Worm (Caenorhabditis elegans) whole organism, L4 larva: ENCODE data around the gene sdz-8.
A peak's percentile ranks its signal among the peaks of the same experiment; 100 is the strongest.

Experiments
- D1046.2 ChIP-seq: fragments of 200-800 bp; sonication (Bioruptor generic); IDR thresholded peaks from 2 replicates; pipeline ENCODE4 v1.3.6; 2022; ENCODE audit warnings: missing genetic modification characterization, missing compliant biosample characterization
- F10B5.3 ChIP-seq: sonication (generic microtip); optimal IDR thresholded peaks from 2 replicates; lab custom pipeline; 2016; ENCODE audit warnings: mild to moderate bottlenecking, missing genetic modification characterization, missing compliant biosample characterization
- aha-1 ChIP-seq: fragments of 150-350 bp; peaks from one replicate; lab custom pipeline; 2014; ENCODE audit warnings: missing biosample characterization, missing genetic modification characterization
- ceh-82 ChIP-seq: sonication (generic microtip); optimal IDR thresholded peaks from 2 replicates; lab custom pipeline; 2017; ENCODE audit warnings: missing biosample characterization, missing genetic modification characterization
- daf-16 ChIP-seq, 3 experiments: sonication (generic microtip); optimal IDR thresholded peaks; 2 replicates each; lab custom pipeline; 2016 to 2017; ENCODE audit warnings: missing genetic modification characterization in 3 of 3, missing genetic modification reagents in 3 of 3, mild to moderate bottlenecking in 2 of 3, missing compliant biosample characterization in 2 of 3, missing biosample characterization in 1 of 3, moderate library complexity in 1 of 3
- dmd-8 ChIP-seq: fragments of 200-800 bp; sonication (Bioruptor generic); IDR thresholded peaks from 2 replicates; pipeline ENCODE4 v1.3.6; 2022; ENCODE audit warnings: missing genetic modification characterization, missing compliant biosample characterization
- hmg-1.1 ChIP-seq: fragments of 200-800 bp; sonication (Bioruptor generic); IDR thresholded peaks from 2 replicates; pipeline ENCODE4 v1.3.6; 2022; ENCODE audit warnings: missing genetic modification reagents, missing genetic modification characterization, missing compliant biosample characterization
- jun-1 ChIP-seq: fragments of 150-350 bp; optimal IDR thresholded peaks from 2 replicates; lab custom pipeline; 2014; ENCODE audit warnings: missing biosample characterization, missing genetic modification reagents, missing genetic modification characterization
- lim-7 ChIP-seq: fragments of 200-800 bp; sonication (Bioruptor generic); IDR thresholded peaks from 2 replicates; pipeline ENCODE4 v1.3.6; 2022; ENCODE audit warnings: missing genetic modification characterization, missing compliant biosample characterization
- lin-29 ChIP-seq: fragments of 200-800 bp; sonication (Bioruptor generic); IDR thresholded peaks from 2 replicates; pipeline ENCODE4 v1.3.6; 2022; ENCODE audit warnings: missing genetic modification reagents, missing genetic modification characterization, missing compliant biosample characterization
- lin-38 ChIP-seq: fragments of 200-800 bp; sonication (Bioruptor generic); IDR thresholded peaks from 2 replicates; pipeline ENCODE4 v1.3.6; 2022; ENCODE audit warnings: missing genetic modification reagents, missing genetic modification characterization, missing compliant biosample characterization
- lsy-2 ChIP-seq, 2 experiments: fragments of 150-350 bp in 1 of 2; sonication (generic microtip) in 1 of 2; optimal IDR thresholded peaks; 2 replicates each; lab custom pipeline; 2014 to 2017; ENCODE audit warnings: missing biosample characterization in 2 of 2, missing genetic modification characterization in 2 of 2
- madf-5 ChIP-seq, 2 experiments: fragments of 200-800 bp; sonication (Bioruptor generic); IDR thresholded peaks; 2 replicates each; pipeline ENCODE4 v1.3.6; 2022; ENCODE audit warnings: missing compliant biosample characterization in 2 of 2, missing genetic modification characterization in 2 of 2
- mdl-1 ChIP-seq, 2 experiments: fragments of 150-350 bp in 1 of 2; sonication (generic microtip) in 1 of 2; optimal IDR thresholded peaks; 2 replicates each; lab custom pipeline; 2014 to 2017; ENCODE audit warnings: missing biosample characterization in 2 of 2, missing genetic modification characterization in 2 of 2
- mxl-3 ChIP-seq: fragments of 200-800 bp; sonication (Bioruptor generic); optimal IDR thresholded peaks from 2 replicates; lab custom pipeline; 2018; ENCODE audit warnings: mild to moderate bottlenecking, missing genetic modification characterization, missing compliant biosample characterization
- nhr-10 ChIP-seq: fragments of 150-350 bp; optimal IDR thresholded peaks from 2 replicates; lab custom pipeline; 2014; ENCODE audit warnings: missing biosample characterization, missing genetic modification characterization
- nhr-111 ChIP-seq: fragments of 200-800 bp; sonication (Bioruptor generic); optimal IDR thresholded peaks from 2 replicates; lab custom pipeline; 2018; ENCODE audit warnings: mild to moderate bottlenecking, missing genetic modification characterization, missing compliant biosample characterization
- nhr-237 ChIP-seq: sonication (generic microtip); optimal IDR thresholded peaks from 2 replicates; lab custom pipeline; 2017; ENCODE audit warnings: missing biosample characterization, missing genetic modification characterization
- nhr-28 ChIP-seq: fragments of 150-350 bp; optimal IDR thresholded peaks from 2 replicates; lab custom pipeline; 2014; ENCODE audit warnings: missing biosample characterization, missing genetic modification characterization
- nhr-48 ChIP-seq: sonication (generic microtip); optimal IDR thresholded peaks from 2 replicates; lab custom pipeline; 2016; ENCODE audit warnings: mild to moderate bottlenecking, missing genetic modification characterization, missing compliant biosample characterization
- nhr-6 ChIP-seq: fragments of 150-350 bp; optimal IDR thresholded peaks from 2 replicates; lab custom pipeline; 2014; ENCODE audit warnings: missing biosample characterization, missing genetic modification characterization
- nhr-76 ChIP-seq: fragments of 150-350 bp; optimal IDR thresholded peaks from 2 replicates; lab custom pipeline; 2014; ENCODE audit warnings: missing biosample characterization, missing genetic modification characterization
- pha-4 ChIP-seq, 2 experiments: fragments of 150-350 bp in 1 of 2; fragments of 200-800 bp in 1 of 2; sonication (Bioruptor generic) in 1 of 2; IDR thresholded peaks in 1 of 2; optimal IDR thresholded peaks in 1 of 2; 2 replicates each; pipeline versions ENCODE4 v1.3.6 to Lab custom; 2014 to 2022; ENCODE audit warnings: missing genetic modification characterization in 2 of 2, missing genetic modification reagents in 2 of 2, missing biosample characterization in 1 of 2, missing compliant biosample characterization in 1 of 2
- pqm-1 ChIP-seq: sonication (generic microtip); optimal IDR thresholded peaks from 2 replicates; lab custom pipeline; 2017; ENCODE audit warnings: missing biosample characterization, missing genetic modification characterization
- set-16 ChIP-seq: fragments of 200-800 bp; sonication (Bioruptor generic); IDR thresholded peaks from 2 replicates; pipeline ENCODE4 v1.3.6; 2022; ENCODE audit warnings: missing genetic modification reagents, missing genetic modification characterization, missing compliant biosample characterization
- skn-1 ChIP-seq: fragments of 150-350 bp; optimal IDR thresholded peaks from 2 replicates; lab custom pipeline; 2014; ENCODE audit warnings: missing biosample characterization, missing genetic modification characterization
- spr-1 ChIP-seq: sonication (generic microtip); optimal IDR thresholded peaks from 2 replicates; lab custom pipeline; 2016; ENCODE audit warnings: mild to moderate bottlenecking, missing genetic modification characterization, missing compliant biosample characterization
- tag-97 ChIP-seq: fragments of 200-800 bp; sonication (Bioruptor generic); IDR thresholded peaks from 2 replicates; pipeline ENCODE4 v1.3.6; 2022; ENCODE audit warnings: missing genetic modification characterization, missing compliant biosample characterization
- unc-62 ChIP-seq, 3 experiments: fragments of 150-350 bp in 1 of 3; sonication (generic microtip); optimal IDR thresholded peaks in 2 of 3; peaks in 1 of 3; 1 replicate in 1 of 3; 2 replicates in 2 of 3; lab custom pipeline; 2014 to 2017; ENCODE audit warnings: missing biosample characterization in 3 of 3, missing genetic modification characterization in 3 of 3, missing genetic modification reagents in 3 of 3, missing genotype in 1 of 3
- vab-7 ChIP-seq: fragments of 200-800 bp; sonication (Bioruptor generic); IDR thresholded peaks from 2 replicates; pipeline ENCODE4 v1.3.6; 2022; ENCODE audit warnings: missing genetic modification reagents, missing genetic modification characterization, missing compliant biosample characterization
- zfp-3 ChIP-seq: fragments of 200-800 bp; sonication (Bioruptor generic); conservative IDR thresholded peaks from 2 replicates; pipeline ENCODE4 v1.3.6; 2022; ENCODE audit warnings: missing genetic modification reagents, missing genetic modification characterization, missing compliant biosample characterization
- zip-11 ChIP-seq: fragments of 200-800 bp; sonication (Bioruptor generic); IDR thresholded peaks from 2 replicates; pipeline ENCODE4 v1.3.6; 2022; ENCODE audit warnings: missing genetic modification characterization, missing compliant biosample characterization
- ztf-11 ChIP-seq: fragments of 150-350 bp; optimal IDR thresholded peaks from 2 replicates; lab custom pipeline; 2014; ENCODE audit warnings: missing biosample characterization, missing genetic modification characterization

The sdz-8 gene

ce11 chrV:11521448-11521847 lies 5.5 kb upstream of the sdz-8 start, which contains the start of gene pafo-1 (continued):
- TF ChIP-seq ceh-82 (tag; lab: Kevin White, UChicago) (no peak), pha-4 (GFP tag; IDR thresholded peaks at IDR 0.05; lab: Robert Waterston, UW) (no peak), pha-4 (tag; optimal IDR thresholded peaks at IDR 0.05; lab: Kevin White, UChicago) (no peak), nhr-237 (tag; lab: Kevin White, UChicago) (no peak), lsy-2 (tag; optimal IDR thresholded peaks at IDR 0.05; lab: Kevin White, UChicago) (no peak), mxl-3 (GFP tag; lab: Kevin White, UChicago) (peak; percentile 47), lin-38 (no peak), aha-1 (peak; percentile 96), dmd-8 (GFP tag; lab: Robert Waterston, UW) (no peak), nhr-48 (tag; lab: Kevin White, UChicago) (peak; percentile 75), lin-29 (GFP tag; lab: Robert Waterston, UW) (no peak), set-16 (GFP tag; lab: Robert Waterston, UW) (no peak), lim-7 (GFP tag; lab: Robert Waterston, UW) (0 out of 2 replicates have a peak, but pooled peaks have one; percentile 9), nhr-6 (peak; percentile 88)

DNA sequence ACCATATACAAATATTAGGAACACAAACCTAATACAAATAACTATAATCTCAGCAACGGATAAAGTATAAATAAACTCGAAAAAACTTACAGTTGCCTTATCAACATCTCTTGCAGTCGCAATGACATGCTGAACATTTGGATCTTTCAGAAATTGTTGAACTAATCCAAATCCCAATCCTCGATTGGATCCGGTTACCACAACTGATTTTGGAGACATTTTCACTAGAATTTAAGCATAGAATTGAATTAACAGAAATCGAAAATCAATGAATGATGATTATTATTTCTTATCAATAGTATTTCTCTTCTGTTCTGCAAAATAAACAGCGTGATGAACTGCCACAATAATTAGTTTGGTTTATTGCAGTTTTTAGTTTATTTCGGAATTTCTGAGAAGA lies 4.2 kb upstream of the sdz-8 start, which contains the start of the genes C55A6.11 and C55A6.7:
Gene C55A6.11, plus strand, starts transcription at position 301 of the 400 bp plus-strand sequence.
Gene C55A6.7, minus strand, starts transcription at position 316 of the 400 bp plus-strand sequence.
- TF ChIP-seq daf-16 (GFP tag; optimal IDR thresholded peaks at IDR 0.05; lab: Kevin White, UChicago): no peak
- peak; percentile 29 for TF ChIP-seq daf-16 (tag; optimal IDR thresholded peaks at IDR 0.05; lab: Kevin White, UChicago)
- TF ChIP-seq unc-62 (GFP tag; optimal IDR thresholded peaks at IDR 0.05 in 1 of 2; lab: Kevin White, UChicago): peak in 1 of 2 experiments; percentile 86
- TF ChIP-seq unc-62 (tag; optimal IDR thresholded peaks at IDR 0.05; lab: Kevin White, UChicago): no peak
- no peak for TF ChIP-seq skn-1 (tag; lab: Kevin White, UChicago)
- TF ChIP-seq, all 104 proteins: peak for 2

DNA sequence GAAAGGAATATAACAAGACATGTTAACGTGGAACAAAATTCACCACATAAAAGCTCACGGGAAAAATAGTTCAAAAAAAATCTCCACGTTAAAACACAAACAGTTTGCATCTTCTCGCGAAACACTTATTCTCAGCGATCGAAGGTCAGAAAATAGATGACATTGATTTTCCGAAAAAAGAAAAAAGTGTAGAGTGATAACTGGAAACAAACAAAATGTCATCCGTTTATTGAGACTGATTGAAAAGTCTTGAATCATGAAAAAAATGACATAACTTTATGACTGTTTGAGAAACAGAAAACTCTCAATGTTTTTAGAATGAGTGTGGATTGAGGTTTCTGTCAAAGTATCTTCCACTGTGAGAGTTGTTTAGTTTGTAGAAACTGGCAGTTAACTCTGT lies 1.8 kb upstream of the sdz-8 start, which contains the start of gene C55A6.4:
Gene C55A6.4, minus strand, starts transcription at position 101 of the 400 bp plus-strand sequence.
- TF ChIP-seq aha-1: no peak
- no peak for TF ChIP-seq jun-1 (tag; lab: Kevin White, UChicago)
- TF ChIP-seq D1046.2 (GFP tag; lab: Robert Waterston, UW): no peak
- no peak for TF ChIP-seq nhr-28
- no peak for TF ChIP-seq spr-1
- no peak for TF ChIP-seq tag-97
- TF ChIP-seq mxl-3 (GFP tag; lab: Kevin White, UChicago): no peak
- no peak for TF ChIP-seq daf-16 (GFP tag; optimal IDR thresholded peaks at IDR 0.05; lab: Kevin White, UChicago)
- no peak for TF ChIP-seq daf-16 (tag; optimal IDR thresholded peaks at IDR 0.05; lab: Kevin White, UChicago)
- TF ChIP-seq mdl-1 (tag; optimal IDR thresholded peaks at IDR 0.05; lab: Kevin White, UChicago): no peak
- TF ChIP-seq pqm-1 (tag; lab: Kevin White, UChicago): no peak
- TF ChIP-seq zip-11 (GFP tag; lab: Robert Waterston, UW): no peak
- no peak for TF ChIP-seq hmg-1.1 (GFP tag; lab: Robert Waterston, UW)
- no peak for TF ChIP-seq nhr-10
- no peak for TF ChIP-seq F10B5.3 (tag; lab: Kevin White, UChicago)
- TF ChIP-seq vab-7: no peak
- no peak for TF ChIP-seq nhr-111 (GFP tag; lab: Kevin White, UChicago)
- no peak for TF ChIP-seq ztf-11 (tag; lab: Kevin White, UChicago)
- TF ChIP-seq nhr-76 (tag; lab: Kevin White, UChicago): no peak

ce11 chrV:11515145-11515544 lies 846 bp downstream of the sdz-8 start:
- TF ChIP-seq unc-62 (GFP tag; optimal IDR thresholded peaks at IDR 0.05 in 1 of 2; lab: Kevin White, UChicago) (peak in 1 of 2 experiments; percentile 98), unc-62 (tag; optimal IDR thresholded peaks at IDR 0.05; lab: Kevin White, UChicago) (no peak), madf-5 (GFP tag; IDR thresholded peaks at IDR 0.05; lab: Robert Waterston, UW) (no peak), zfp-3 (no peak)
- TF ChIP-seq, all 104 proteins: peak for 1
